Fruit fly (Drosophila melanogaster) S2 (cell line): ENCODE measurements around the gene CG18599.

ENCODE experiments used
- CG8478 ChIP-seq: fragments of >200 bp; optimal IDR thresholded peaks from 2 replicates; lab custom pipeline; 2018
- CTCF ChIP-seq, 2 experiments: fragments of >200 bp; optimal IDR thresholded peaks; 2 replicates each; lab custom pipeline; 2018

- no peak for TF ChIP-seq CTCF (optimal IDR thresholded peaks at IDR 0.05; lab: Kevin White, UChicago)
- TF ChIP-seq CG8478 (lab: Kevin White, UChicago) = no peak
Observed at dm6 chr3R:18296737-18297136, 29.1 kb downstream of the CG18599 start.
